Worm (Caenorhabditis elegans): ENCODE measurements around the gene F36F12.7.

DNA sequence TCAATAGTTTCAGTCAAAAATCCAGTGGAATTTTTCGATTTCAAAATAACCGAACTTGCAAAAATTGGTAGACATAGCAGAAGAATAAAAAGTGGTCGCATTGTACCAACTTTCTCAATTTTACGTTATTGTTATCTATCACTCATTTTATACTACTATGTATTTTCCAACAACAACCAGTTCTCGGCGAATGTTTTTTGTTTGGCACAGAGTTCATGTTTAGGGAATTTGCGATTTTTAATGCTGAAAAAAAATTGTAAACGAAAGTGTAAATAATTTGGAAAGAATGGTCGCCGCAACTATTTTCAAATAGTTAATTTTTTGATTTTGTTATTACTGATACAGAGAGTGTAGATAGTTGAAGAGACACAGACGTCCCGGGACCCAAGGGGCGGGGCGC is 50.3 kb downstream of the F36F12.7 start, which contains the start of gene C45H4.21:
- TF ChIP-seq unc-130 (GFP tag; optimal IDR thresholded peaks at IDR 0.05) (no peak), unc-62 (GFP tag; optimal IDR thresholded peaks at IDR 0.05) (no peak), chd-7 (tag; optimal IDR thresholded peaks at IDR 0.05) (no peak), ztf-25 (GFP tag; IDR thresholded peaks at IDR 0.05) (no peak), pha-4 (tag; optimal IDR thresholded peaks at IDR 0.05) (no peak), fkh-3 (tag; optimal IDR thresholded peaks at IDR 0.05) (no peak), hsf-1 (GFP tag; IDR thresholded peaks at IDR 0.05) (no peak), lin-35 (GFP tag; optimal IDR thresholded peaks at IDR 0.05) (no peak)

All from whole organism, young adult.